Fruit fly (Drosophila melanogaster) whole organism, embryonic: ENCODE results near the gene Bap111.
A peak's percentile ranks its signal among the peaks of the same experiment; 100 is the strongest.

Experiments
- CG10209 ChIP-seq: fragments of 200-800 bp; sonication (Bioruptor generic); optimal IDR thresholded peaks from 3 replicates; lab custom pipeline; 2017; ENCODE audit warnings: missing biosample characterization, mild to moderate bottlenecking, missing genetic modification characterization, missing genetic modification reagents
- CG10321 ChIP-seq: fragments of 200-800 bp; sonication (Bioruptor generic); IDR thresholded peaks from 2 replicates; pipeline ENCODE4 v1.3.6; 2022; ENCODE audit warnings: missing biosample characterization, missing genetic modification characterization
- CG10543 ChIP-seq: fragments of 200-800 bp; sonication (Bioruptor generic); optimal IDR thresholded peaks from 3 replicates; lab custom pipeline; 2017; ENCODE audit warnings: missing biosample characterization, mild to moderate bottlenecking, missing genetic modification characterization, moderate library complexity
- CG10654 ChIP-seq: fragments of 200-800 bp; sonication (Bioruptor generic); optimal IDR thresholded peaks from 2 replicates; lab custom pipeline; 2016; ENCODE audit warnings: missing biosample characterization, missing genetic modification characterization
- CG10979 ChIP-seq: fragments of 200-800 bp; sonication (Bioruptor generic); optimal IDR thresholded peaks from 2 replicates; lab custom pipeline; 2018; ENCODE audit warnings: missing biosample characterization, mild to moderate bottlenecking, missing genetic modification characterization, moderate library complexity
- CG11247 ChIP-seq: fragments of 200-800 bp; sonication (Bioruptor generic); IDR thresholded peaks from 2 replicates; pipeline ENCODE4 v1.3.6; 2022; ENCODE audit warnings: missing biosample characterization, missing genetic modification characterization
- CG11456 ChIP-seq: fragments of 200-800 bp; sonication (Bioruptor generic); IDR thresholded peaks from 3 replicates; pipeline ENCODE4 v1.3.6; 2022; ENCODE audit warnings: missing biosample characterization, missing genetic modification characterization
- CG11696 ChIP-seq: fragments of 200-800 bp; sonication (Bioruptor generic); IDR thresholded peaks from 2 replicates; pipeline ENCODE4 v1.3.6; 2022; ENCODE audit warnings: missing biosample characterization, missing genetic modification characterization
- CG12391 ChIP-seq: fragments of 200-800 bp; sonication (Bioruptor generic); optimal IDR thresholded peaks from 3 replicates; lab custom pipeline; 2018; ENCODE audit warnings: missing biosample characterization, mild to moderate bottlenecking, missing genetic modification characterization, moderate library complexity
- CG13775 ChIP-seq: fragments of 200-800 bp; sonication (Bioruptor generic); optimal IDR thresholded peaks from 3 replicates; lab custom pipeline; 2017; ENCODE audit warnings: missing biosample characterization, mild to moderate bottlenecking, missing genetic modification characterization
- CG14667 ChIP-seq: fragments of 200-800 bp; sonication (Bioruptor generic); IDR thresholded peaks from 2 replicates; pipeline ENCODE4 v1.3.6; 2022; ENCODE audit warnings: missing biosample characterization, missing genetic modification characterization
- CG15514 ChIP-seq: fragments of 200-800 bp; sonication (Bioruptor generic); optimal IDR thresholded peaks from 3 replicates; lab custom pipeline; 2017; ENCODE audit warnings: missing biosample characterization, missing genetic modification characterization, mild to moderate bottlenecking, moderate library complexity, missing genetic modification reagents
- CG15696 ChIP-seq: fragments of 200-800 bp; sonication (Bioruptor generic); optimal IDR thresholded peaks from 2 replicates; lab custom pipeline; 2019; ENCODE audit warnings: missing biosample characterization, mild to moderate bottlenecking, missing genetic modification characterization, moderate library complexity
- CG17612 ChIP-seq: fragments of 200-800 bp; sonication (Bioruptor generic); IDR thresholded peaks from 2 replicates; pipeline ENCODE4 v1.3.6; 2022; ENCODE audit warnings: missing biosample characterization, missing genetic modification characterization
- CG2199 ChIP-seq: fragments of 200-800 bp; sonication (Bioruptor generic); IDR thresholded peaks from 3 replicates; pipeline ENCODE4 v1.3.6; 2022; ENCODE audit warnings: missing biosample characterization, missing genetic modification characterization
- CG2712 ChIP-seq: fragments of 200-800 bp; optimal IDR thresholded peaks from 3 replicates; lab custom pipeline; 2019; ENCODE audit warnings: missing biosample characterization, mild to moderate bottlenecking, missing genetic modification characterization, moderate library complexity
- CG2875 ChIP-seq: fragments of 200-800 bp; sonication (Bioruptor generic); optimal IDR thresholded peaks from 2 replicates; lab custom pipeline; 2017; ENCODE audit warnings: missing biosample characterization, mild to moderate bottlenecking, missing genetic modification characterization, missing genetic modification reagents
- CG30403 ChIP-seq: fragments of 200-800 bp; sonication (Bioruptor generic); optimal IDR thresholded peaks from 3 replicates; lab custom pipeline; 2016; ENCODE audit warnings: missing biosample characterization, missing genetic modification characterization
- CG3065 ChIP-seq: fragments of 200-800 bp; sonication (Bioruptor generic); optimal IDR thresholded peaks from 2 replicates; lab custom pipeline; 2016; ENCODE audit warnings: missing biosample characterization, missing genetic modification characterization
- CG32532 ChIP-seq: fragments of 200-800 bp; sonication (Bioruptor generic); IDR thresholded peaks from 2 replicates; pipeline ENCODE4 v1.3.6; 2022; ENCODE audit warnings: missing biosample characterization, missing genetic modification characterization
- CG9609 ChIP-seq: fragments of 200-800 bp; sonication (Bioruptor generic); optimal IDR thresholded peaks from 3 replicates; lab custom pipeline; 2016; ENCODE audit warnings: missing biosample characterization, missing genetic modification characterization
- E2f2 ChIP-seq: fragments of 200-800 bp; sonication (Bioruptor generic); IDR thresholded peaks from 2 replicates; pipeline ENCODE4 v1.3.6; 2022; ENCODE audit warnings: missing biosample characterization, missing genetic modification characterization
- H15 ChIP-seq: fragments of 200-800 bp; sonication (Bioruptor generic); IDR thresholded peaks from 3 replicates; pipeline ENCODE4 v1.3.6; 2022; ENCODE audit warnings: missing biosample characterization, missing genetic modification characterization
- H2.0 ChIP-seq: fragments of 200-800 bp; sonication (Bioruptor generic); IDR thresholded peaks from 2 replicates; pipeline ENCODE4 v1.3.6; 2022; ENCODE audit warnings: missing biosample characterization, missing genetic modification characterization
- HLH4C ChIP-seq: fragments of 200-800 bp; sonication (Bioruptor generic); IDR thresholded peaks from 3 replicates; pipeline ENCODE4 v1.3.6; 2022; ENCODE audit warnings: missing biosample characterization, missing genetic modification characterization; ENCODE audit not compliant: partially characterized antibody
- HLHmδ ChIP-seq: fragments of 200-800 bp; sonication (Bioruptor generic); optimal IDR thresholded peaks from 2 replicates; lab custom pipeline; 2018; ENCODE audit warnings: missing biosample characterization, mild to moderate bottlenecking, missing genetic modification characterization, moderate library complexity
- HmgD ChIP-seq: fragments of 200-800 bp; sonication (Bioruptor generic); optimal IDR thresholded peaks from 3 replicates; lab custom pipeline; 2016; ENCODE audit warnings: missing biosample characterization, missing genetic modification characterization
- MTF-1 ChIP-seq: fragments of 200-800 bp; sonication (Bioruptor generic); optimal IDR thresholded peaks from 2 replicates; lab custom pipeline; 2018; ENCODE audit warnings: missing biosample characterization, mild to moderate bottlenecking, missing genetic modification characterization, borderline replicate concordance
- Mad ChIP-seq: fragments of 200-800 bp; sonication (Bioruptor generic); optimal IDR thresholded peaks from 2 replicates; lab custom pipeline; 2016; ENCODE audit warnings: missing biosample characterization, missing genetic modification characterization
- Optix ChIP-seq: fragments of 200-800 bp; sonication (Bioruptor generic); IDR thresholded peaks from 3 replicates; pipeline ENCODE4 v1.3.6; 2022; ENCODE audit warnings: missing biosample characterization, missing genetic modification characterization
- PHDP ChIP-seq: fragments of 200-800 bp; sonication (Bioruptor generic); optimal IDR thresholded peaks from 3 replicates; lab custom pipeline; 2018; ENCODE audit warnings: missing biosample characterization, mild to moderate bottlenecking, missing genetic modification characterization, moderate library complexity
- Poxn ChIP-seq: fragments of 200-800 bp; sonication (Bioruptor generic); IDR thresholded peaks from 2 replicates; pipeline ENCODE4 v1.3.6; 2022; ENCODE audit warnings: missing biosample characterization, missing genetic modification characterization
- Rfx ChIP-seq: fragments of 200-800 bp; sonication (Bioruptor generic); IDR thresholded peaks from 2 replicates; pipeline ENCODE4 v1.3.6; 2022; ENCODE audit warnings: missing biosample characterization, missing genetic modification characterization
- Stat92E ChIP-seq, 3 experiments: fragments of >200 bp in 2 of 3; fragments of 200-800 bp in 1 of 3; sonication (Bioruptor generic) in 1 of 3; optimal IDR thresholded peaks; 2 replicates each; lab custom pipeline; 2017 to 2019; ENCODE audit warnings: missing biosample characterization in 3 of 3, missing genetic modification characterization in 3 of 3, mild to moderate bottlenecking in 1 of 3, moderate library complexity in 1 of 3
- abd-A ChIP-seq: fragments of 200-800 bp; sonication (Bioruptor generic); optimal IDR thresholded peaks from 3 replicates; lab custom pipeline; 2019; ENCODE audit warnings: missing biosample characterization, mild to moderate bottlenecking, missing genetic modification characterization, moderate library complexity
- bab2 ChIP-seq: fragments of 200-800 bp; sonication (Bioruptor generic); optimal IDR thresholded peaks from 2 replicates; lab custom pipeline; 2016; ENCODE audit warnings: missing biosample characterization, missing genetic modification characterization
- bcd ChIP-seq: fragments of 200-800 bp; sonication (Bioruptor generic); optimal IDR thresholded peaks from 2 replicates; lab custom pipeline; 2017; ENCODE audit warnings: missing biosample characterization, mild to moderate bottlenecking, missing genetic modification characterization
- btn ChIP-seq: fragments of 200-800 bp; sonication (Bioruptor generic); optimal IDR thresholded peaks from 2 replicates; lab custom pipeline; 2016; ENCODE audit warnings: missing biosample characterization, missing genetic modification characterization
- cad ChIP-seq: fragments of >200 bp; optimal IDR thresholded peaks from 2 replicates; lab custom pipeline; 2017; ENCODE audit warnings: missing biosample characterization, missing genetic modification characterization
- dmrt11E ChIP-seq: fragments of 200-800 bp; sonication (Bioruptor generic); optimal IDR thresholded peaks from 3 replicates; lab custom pipeline; 2018; ENCODE audit warnings: missing biosample characterization, mild to moderate bottlenecking, missing genetic modification characterization, moderate library complexity
- nmo ChIP-seq: fragments of 200-800 bp; sonication (Bioruptor generic); optimal IDR thresholded peaks from 2 replicates; lab custom pipeline; 2018; ENCODE audit warnings: missing biosample characterization, mild to moderate bottlenecking, missing genetic modification characterization, moderate library complexity
- nom ChIP-seq: fragments of 200-800 bp; sonication (Bioruptor generic); optimal IDR thresholded peaks from 2 replicates; lab custom pipeline; 2017; ENCODE audit warnings: missing biosample characterization, missing genetic modification characterization, mild to moderate bottlenecking, moderate library complexity, missing genetic modification reagents
- onecut ChIP-seq: fragments of 200-800 bp; sonication (Bioruptor generic); IDR thresholded peaks from 2 replicates; pipeline ENCODE4 v1.3.6; 2022; ENCODE audit warnings: missing biosample characterization, missing genetic modification characterization
- rib ChIP-seq: fragments of 200-800 bp; sonication (Bioruptor generic); IDR thresholded peaks from 2 replicates; pipeline ENCODE4 v1.3.6; 2022; ENCODE audit warnings: missing biosample characterization, missing genetic modification characterization
- sd ChIP-seq: fragments of 200-800 bp; sonication (Bioruptor generic); optimal IDR thresholded peaks from 3 replicates; lab custom pipeline; 2018; ENCODE audit warnings: missing biosample characterization, mild to moderate bottlenecking, missing genetic modification characterization, moderate library complexity
- sim ChIP-seq: fragments of 200-800 bp; sonication (Bioruptor generic); IDR thresholded peaks from 2 replicates; pipeline ENCODE4 v1.3.6; 2022; ENCODE audit warnings: missing biosample characterization, missing genetic modification characterization
- sima ChIP-seq: fragments of 200-800 bp; sonication (Bioruptor generic); optimal IDR thresholded peaks from 2 replicates; lab custom pipeline; 2016; ENCODE audit warnings: missing biosample characterization, missing genetic modification characterization
- so ChIP-seq: fragments of 200-800 bp; sonication (Bioruptor generic); IDR thresholded peaks from 3 replicates; pipeline ENCODE4 v1.3.6; 2022; ENCODE audit warnings: missing biosample characterization, missing genetic modification characterization
- stc ChIP-seq: fragments of 200-800 bp; sonication (Bioruptor generic); IDR thresholded peaks from 2 replicates; pipeline ENCODE4 v1.3.6; 2022; ENCODE audit warnings: missing biosample characterization, missing genetic modification characterization
- ttk ChIP-seq: fragments of 200-800 bp; sonication (Bioruptor generic); IDR thresholded peaks from 2 replicates; pipeline ENCODE4 v2.1.2; 2022; ENCODE audit warnings: missing biosample characterization, missing genetic modification characterization

The Bap111 gene

dm6 chrX:9152127-9152598, 3.1 kb downstream of the Bap111 start (continued):
- peak; percentile 71; the same call in 1 of the 2 replicates for TF ChIP-seq onecut (GFP tag; lab: Robert Waterston, UW)
- TF ChIP-seq PHDP (tag; lab: Kevin White, UChicago): peak; percentile 54
- no peak for TF ChIP-seq btn
- TF ChIP-seq CG15514 (GFP tag; lab: Kevin White, UChicago): peak; percentile 63
- no peak for TF ChIP-seq CG10654 (GFP tag; lab: Kevin White, UChicago)
- peak; percentile 60; the same call in 1 of the 3 replicates for TF ChIP-seq CG11456 (GFP tag; lab: Robert Waterston, UW)
- TF ChIP-seq nom (GFP tag; lab: Kevin White, UChicago): peak; percentile 72
- TF ChIP-seq CG10543 (GFP tag; lab: Kevin White, UChicago): peak; percentile 68
- TF ChIP-seq HLH4C (GFP tag; lab: Robert Waterston, UW): 0 out of 3 replicates have a peak, but pooled peaks have one; percentile 29
- TF ChIP-seq CG17612 (GFP tag; lab: Robert Waterston, UW): no peak
- no peak for TF ChIP-seq CG10209 (GFP tag; lab: Kevin White, UChicago)
- TF ChIP-seq CG3065 (GFP tag; lab: Kevin White, UChicago): peak; percentile 12
- no peak for TF ChIP-seq Poxn (GFP tag; lab: Robert Waterston, UW)
- peak; percentile 71; the same call in 2 of the 3 replicates for TF ChIP-seq so
- no peak for TF ChIP-seq H15 (GFP tag; lab: Robert Waterston, UW)
- TF ChIP-seq H2.0 (GFP tag; lab: Robert Waterston, UW): no peak
- TF ChIP-seq sd: peak; percentile 4
- TF ChIP-seq Mad: no peak
- TF ChIP-seq CG10979 (tag; lab: Kevin White, UChicago): peak; percentile 48
- TF ChIP-seq bab2 (GFP tag; lab: Kevin White, UChicago): no peak
- no peak for TF ChIP-seq CG9609 (GFP tag; lab: Kevin White, UChicago)
- TF ChIP-seq MTF-1: no peak
- peak; percentile 30; the same call in 1 of the 2 replicates for TF ChIP-seq E2f2 (GFP tag; lab: Robert Waterston, UW)
- no peak for TF ChIP-seq CG13775
- peak; percentile 24 for TF ChIP-seq CG2712 (tag; lab: Kevin White, UChicago)
- no peak for TF ChIP-seq CG14667 (GFP tag; lab: Robert Waterston, UW)
- no peak for TF ChIP-seq CG15696 (tag; lab: Kevin White, UChicago)
- TF ChIP-seq cad (GFP tag; lab: Kevin White, UChicago): no peak
- TF ChIP-seq abd-A (tag; lab: Kevin White, UChicago): no peak
- peak; percentile 28 for TF ChIP-seq CG30403 (GFP tag; lab: Kevin White, UChicago)
- peak; percentile 35 for TF ChIP-seq Rfx (GFP tag; lab: Robert Waterston, UW)
- TF ChIP-seq nmo (GFP tag; lab: Kevin White, UChicago): peak; percentile 27
- peak; percentile 73; the same call in 1 of the 2 replicates for TF ChIP-seq rib (GFP tag; lab: Robert Waterston, UW)
- 0 out of 2 replicates have a peak, but pooled peaks have one; percentile 11 for TF ChIP-seq stc (GFP tag; lab: Robert Waterston, UW)
- TF ChIP-seq ttk: 0 out of 2 replicates have a peak, but pooled peaks have one; percentile 22
- TF ChIP-seq dmrt11E (tag; lab: Kevin White, UChicago): no peak
- peak; percentile 65; the same call in 1 of the 2 replicates for TF ChIP-seq CG32532 (GFP tag; lab: Robert Waterston, UW)
- no peak for TF ChIP-seq CG2875 (GFP tag; lab: Kevin White, UChicago)
- TF ChIP-seq CG10321 (GFP tag; lab: Robert Waterston, UW): peak; percentile 83
- 0 out of 2 replicates have a peak, but pooled peaks have one; percentile 29 for TF ChIP-seq CG11696 (GFP tag; lab: Robert Waterston, UW)
- peak; percentile 23; the same call in 1 of the 2 replicates for TF ChIP-seq sim
- TF ChIP-seq HmgD (GFP tag; lab: Kevin White, UChicago): peak; percentile 44
- no peak for TF ChIP-seq HLHmδ
- TF ChIP-seq sima: no peak
- TF ChIP-seq bcd (GFP tag; lab: Kevin White, UChicago): peak; percentile 24
- TF ChIP-seq CG2199: 0 out of 3 replicates have a peak, but pooled peaks have one; percentile 62
- TF ChIP-seq Optix (GFP tag; lab: Robert Waterston, UW): 0 out of 3 replicates have a peak, but pooled peaks have one; percentile 46
- peak; percentile 11; the same call in 1 of the 2 replicates for TF ChIP-seq CG11247 (GFP tag; lab: Robert Waterston, UW)
- TF ChIP-seq CG12391: peak; percentile 31
- TF ChIP-seq Stat92E (GFP tag; optimal IDR thresholded peaks at IDR 0.05; lab: Kevin White, UChicago): peak in 1 of 3 experiments; percentile 17
